Fruit fly (Drosophila melanogaster) whole organism, pupa: Measurements from ENCODE around the gene mura.

ENCODE experiments used
- CG12605 ChIP-seq: fragments of 200-800 bp; sonication (Bioruptor generic); IDR thresholded peaks from 2 replicates; pipeline ENCODE4 v1.3.6; 2022; ENCODE audit warnings: missing biosample characterization, missing genetic modification characterization
- CG32121 ChIP-seq: fragments of 200-800 bp; sonication (Bioruptor generic); IDR thresholded peaks from 2 replicates; pipeline ENCODE4 v1.3.6; 2022; ENCODE audit warnings: missing biosample characterization, missing genetic modification characterization
- D1 ChIP-seq: fragments of 200-800 bp; sonication (Bioruptor generic); optimal IDR thresholded peaks from 2 replicates; lab custom pipeline; 2018; ENCODE audit warnings: missing biosample characterization, mild to moderate bottlenecking, missing genetic modification characterization, moderate library complexity
- EcR ChIP-seq: fragments of 200-800 bp; sonication (Bioruptor generic); optimal IDR thresholded peaks from 3 replicates; lab custom pipeline; 2019; ENCODE audit warnings: missing biosample characterization, missing genetic modification characterization, mild to moderate bottlenecking, moderate library complexity, missing genetic modification reagents
- Ets98B ChIP-seq: fragments of 200-800 bp; sonication (Bioruptor generic); IDR thresholded peaks from 2 replicates; pipeline ENCODE4 v1.3.6; 2022; ENCODE audit warnings: missing biosample characterization, missing genetic modification characterization
- fd96Ca ChIP-seq: fragments of 200-800 bp; sonication (Bioruptor generic); IDR thresholded peaks from 3 replicates; pipeline ENCODE4 v1.3.6; 2022; ENCODE audit warnings: missing biosample characterization, missing genetic modification characterization

dm6 chr3R:9529913-9530312 lies 21.7 kb downstream of the mura start:
- TF ChIP-seq Ets98B (GFP tag; lab: Robert Waterston, UW) (no peak), fd96Ca (GFP tag; lab: Robert Waterston, UW) (no peak), CG12605 (GFP tag; lab: Robert Waterston, UW) (no peak), D1 (tag; lab: Kevin White, UChicago) (no peak), CG32121 (no peak), EcR (GFP tag; lab: Kevin White, UChicago) (no peak)
